Fruit fly (Drosophila melanogaster) whole organism, embryonic: Measurements from ENCODE around the gene CG6693.

Experiments used
- Atf3 ChIP-seq: fragments of 200-800 bp; sonication (Bioruptor generic); optimal IDR thresholded peaks from 3 replicates; lab custom pipeline; 2016; ENCODE audit warnings: missing biosample characterization, missing genetic modification characterization
- Bgb ChIP-seq: fragments of 200-800 bp; sonication (Bioruptor generic); IDR thresholded peaks from 2 replicates; pipeline ENCODE4 v1.3.6; 2022; ENCODE audit warnings: missing biosample characterization, missing genetic modification characterization; ENCODE audit not compliant: partially characterized antibody
- Blimp-1 ChIP-seq: fragments of 200-800 bp; sonication (Bioruptor generic); optimal IDR thresholded peaks from 3 replicates; lab custom pipeline; 2018; ENCODE audit warnings: missing biosample characterization, missing genetic modification characterization, mild to moderate bottlenecking, moderate library complexity, missing genetic modification reagents
- CG11456 ChIP-seq: fragments of 200-800 bp; sonication (Bioruptor generic); IDR thresholded peaks from 3 replicates; pipeline ENCODE4 v1.3.6; 2022; ENCODE audit warnings: missing biosample characterization, missing genetic modification characterization
- CG13624 ChIP-seq: fragments of 200-800 bp; sonication (Bioruptor generic); optimal IDR thresholded peaks from 2 replicates; lab custom pipeline; 2016; ENCODE audit warnings: missing biosample characterization, missing genetic modification characterization
- CG16779 ChIP-seq: fragments of 200-800 bp; sonication (Bioruptor generic); IDR thresholded peaks from 2 replicates; pipeline ENCODE4 v1.3.6; 2022; ENCODE audit warnings: missing biosample characterization, missing genetic modification characterization
- CG17328 ChIP-seq: fragments of 200-800 bp; sonication (Bioruptor generic); IDR thresholded peaks from 2 replicates; pipeline ENCODE4 v1.3.6; 2022; ENCODE audit warnings: missing biosample characterization, missing genetic modification characterization
- CG2120 ChIP-seq: fragments of 200-800 bp; sonication (Bioruptor generic); optimal IDR thresholded peaks from 3 replicates; lab custom pipeline; 2016; ENCODE audit warnings: missing biosample characterization, missing genetic modification characterization
- CG31365 ChIP-seq: fragments of 200-800 bp; sonication (Bioruptor generic); optimal IDR thresholded peaks from 2 replicates; lab custom pipeline; 2018; ENCODE audit warnings: missing biosample characterization, mild to moderate bottlenecking, missing genetic modification characterization
- CG32767 ChIP-seq: fragments of 200-800 bp; sonication (Bioruptor generic); IDR thresholded peaks from 2 replicates; pipeline ENCODE4 v1.3.6; 2022; ENCODE audit warnings: missing biosample characterization, missing genetic modification characterization
- CG42726 ChIP-seq: fragments of 200-800 bp; sonication (Bioruptor generic); IDR thresholded peaks from 2 replicates; pipeline ENCODE4 v1.3.6; 2022; ENCODE audit warnings: missing biosample characterization, missing genetic modification characterization; ENCODE audit not compliant: partially characterized antibody
- CG4360 ChIP-seq: fragments of 200-800 bp; sonication (Bioruptor generic); IDR thresholded peaks from 2 replicates; pipeline ENCODE4 v1.3.6; 2022; ENCODE audit warnings: missing biosample characterization, missing genetic modification characterization
- CG7839 ChIP-seq: fragments of 200-800 bp; sonication (Bioruptor generic); optimal IDR thresholded peaks from 3 replicates; lab custom pipeline; 2018; ENCODE audit warnings: missing biosample characterization, mild to moderate bottlenecking, missing genetic modification characterization, moderate library complexity
- CG8944 ChIP-seq: fragments of 200-800 bp; sonication (Bioruptor generic); optimal IDR thresholded peaks from 3 replicates; lab custom pipeline; 2016; ENCODE audit warnings: missing biosample characterization, missing genetic modification characterization
- CG9932 ChIP-seq: fragments of 200-800 bp; sonication (Bioruptor generic); IDR thresholded peaks from 2 replicates; pipeline ENCODE4 v1.3.6; 2022; ENCODE audit warnings: missing biosample characterization, missing genetic modification characterization
- Dfd ChIP-seq, 2 experiments: fragments of >200 bp; optimal IDR thresholded peaks; 2 replicates each; lab custom pipeline; 2017; ENCODE audit warnings: missing biosample characterization in 2 of 2, missing genetic modification characterization in 2 of 2
- Ets65A ChIP-seq: fragments of 200-800 bp; sonication (Bioruptor generic); peaks from one replicate; lab custom pipeline; 2016; ENCODE audit warnings: missing biosample characterization, missing genetic modification characterization
- HLH3B ChIP-seq: fragments of 200-800 bp; sonication (Bioruptor generic); IDR thresholded peaks from 2 replicates; pipeline ENCODE4 v1.3.6; 2022; ENCODE audit warnings: missing biosample characterization, missing genetic modification characterization
- HmgZ ChIP-seq: fragments of 200-800 bp; sonication (Bioruptor generic); optimal IDR thresholded peaks from 2 replicates; lab custom pipeline; 2018; ENCODE audit warnings: missing biosample characterization, mild to moderate bottlenecking, missing genetic modification characterization
- Hr39 ChIP-seq: fragments of >200 bp; optimal IDR thresholded peaks from 2 replicates; lab custom pipeline; 2017
- Lpt ChIP-seq: fragments of >200 bp; optimal IDR thresholded peaks from 2 replicates; lab custom pipeline; 2018; ENCODE audit warnings: missing biosample characterization, missing genetic modification characterization
- MBD-R2 ChIP-seq: fragments of 200-800 bp; sonication (Bioruptor generic); IDR thresholded peaks from 2 replicates; pipeline ENCODE4 v1.3.6; 2022; ENCODE audit warnings: missing biosample characterization, missing genetic modification characterization
- Max ChIP-seq: fragments of 200-800 bp; sonication (Bioruptor generic); optimal IDR thresholded peaks from 2 replicates; lab custom pipeline; 2016; ENCODE audit warnings: missing biosample characterization, mild to moderate bottlenecking, missing genetic modification characterization
- Med ChIP-seq: fragments of 200-800 bp; sonication (Bioruptor generic); peaks from one replicate; lab custom pipeline; 2016; ENCODE audit warnings: missing biosample characterization, missing genetic modification characterization, mild to moderate bottlenecking, inconsistent platforms, moderate library complexity
- Nf-YA ChIP-seq: fragments of 200-800 bp; sonication (Bioruptor generic); IDR thresholded peaks from 2 replicates; pipeline ENCODE4 v1.3.6; 2022; ENCODE audit warnings: missing biosample characterization, missing genetic modification characterization
- Rfx ChIP-seq: fragments of 200-800 bp; sonication (Bioruptor generic); IDR thresholded peaks from 2 replicates; pipeline ENCODE4 v1.3.6; 2022; ENCODE audit warnings: missing biosample characterization, missing genetic modification characterization
- Spps ChIP-seq: fragments of 200-800 bp; sonication (Bioruptor generic); optimal IDR thresholded peaks from 2 replicates; lab custom pipeline; 2018; ENCODE audit warnings: missing biosample characterization, mild to moderate bottlenecking, missing genetic modification characterization
- Sry-β ChIP-seq: fragments of 200-800 bp; sonication (Bioruptor generic); optimal IDR thresholded peaks from 2 replicates; lab custom pipeline; 2018; ENCODE audit warnings: missing biosample characterization, mild to moderate bottlenecking, missing genetic modification characterization, moderate library complexity
- Stat92E ChIP-seq, 3 experiments: fragments of >200 bp in 2 of 3; fragments of 200-800 bp in 1 of 3; sonication (Bioruptor generic) in 1 of 3; optimal IDR thresholded peaks; 2 replicates each; lab custom pipeline; 2017 to 2019; ENCODE audit warnings: missing biosample characterization in 3 of 3, missing genetic modification characterization in 3 of 3, mild to moderate bottlenecking in 1 of 3, moderate library complexity in 1 of 3
- amos ChIP-seq: fragments of 200-800 bp; sonication (Bioruptor generic); IDR thresholded peaks from 2 replicates; pipeline ENCODE4 v1.3.6; 2022; ENCODE audit warnings: missing biosample characterization, missing genetic modification characterization; ENCODE audit not compliant: partially characterized antibody
- chinmo ChIP-seq: fragments of 200-800 bp; sonication (Bioruptor generic); IDR thresholded peaks from 4 replicates; pipeline ENCODE4 v1.3.6; 2022; ENCODE audit warnings: missing biosample characterization, missing genetic modification characterization; ENCODE audit not compliant: partially characterized antibody
- chm ChIP-seq: fragments of 200-800 bp; sonication (Bioruptor generic); IDR thresholded peaks from 2 replicates; pipeline ENCODE4 v1.3.6; 2022; ENCODE audit warnings: missing biosample characterization, missing genetic modification characterization
- dm ChIP-seq: fragments of 200-800 bp; sonication (Bioruptor generic); optimal IDR thresholded peaks from 3 replicates; lab custom pipeline; 2016; ENCODE audit warnings: missing biosample characterization, missing genetic modification characterization
- fd102C ChIP-seq: fragments of 200-800 bp; sonication (Bioruptor generic); optimal IDR thresholded peaks from 2 replicates; lab custom pipeline; 2018; ENCODE audit warnings: missing biosample characterization, mild to moderate bottlenecking, missing genetic modification characterization, moderate library complexity
- gce ChIP-seq: fragments of 200-800 bp; sonication (Bioruptor generic); IDR thresholded peaks from 3 replicates; pipeline ENCODE4 v1.3.6; 2022; ENCODE audit warnings: missing biosample characterization, missing genetic modification characterization
- h ChIP-seq: fragments of >200 bp; optimal IDR thresholded peaks from 2 replicates; lab custom pipeline; 2017
- ind ChIP-seq: fragments of 200-800 bp; sonication (Bioruptor generic); optimal IDR thresholded peaks from 3 replicates; lab custom pipeline; 2016; ENCODE audit warnings: missing biosample characterization, missing genetic modification characterization
- kni ChIP-seq: fragments of 200-800 bp; sonication (Bioruptor generic); optimal IDR thresholded peaks from 3 replicates; lab custom pipeline; 2017; ENCODE audit warnings: mild to moderate bottlenecking, missing biosample characterization, missing genetic modification reagents, missing genetic modification characterization
- knrl ChIP-seq: fragments of 200-800 bp; sonication (Bioruptor generic); IDR thresholded peaks from 3 replicates; pipeline ENCODE4 v1.3.6; 2022; ENCODE audit warnings: missing biosample characterization, missing genetic modification characterization; ENCODE audit not compliant: partially characterized antibody
- mirr ChIP-seq: fragments of 200-800 bp; sonication (Bioruptor generic); optimal IDR thresholded peaks from 3 replicates; lab custom pipeline; 2018; ENCODE audit warnings: missing biosample characterization, mild to moderate bottlenecking, missing genetic modification characterization
- oc ChIP-seq: fragments of 200-800 bp; sonication (Bioruptor generic); optimal IDR thresholded peaks from 2 replicates; lab custom pipeline; 2018; ENCODE audit warnings: missing biosample characterization, mild to moderate bottlenecking, missing genetic modification characterization, moderate library complexity
- onecut ChIP-seq: fragments of 200-800 bp; sonication (Bioruptor generic); IDR thresholded peaks from 2 replicates; pipeline ENCODE4 v1.3.6; 2022; ENCODE audit warnings: missing biosample characterization, missing genetic modification characterization
- phol ChIP-seq: fragments of 200-800 bp; sonication (Bioruptor generic); optimal IDR thresholded peaks from 3 replicates; lab custom pipeline; 2018; ENCODE audit warnings: missing biosample characterization, mild to moderate bottlenecking, missing genetic modification characterization, moderate library complexity
- sens-2 ChIP-seq: fragments of 200-800 bp; sonication (Bioruptor generic); IDR thresholded peaks from 2 replicates; pipeline ENCODE4 v1.3.6; 2022; ENCODE audit warnings: missing biosample characterization, missing genetic modification characterization
- sisA ChIP-seq: fragments of 200-800 bp; sonication (Bioruptor generic); IDR thresholded peaks from 2 replicates; pipeline ENCODE4 v1.3.6; 2022; ENCODE audit warnings: missing biosample characterization, missing genetic modification characterization
- sob ChIP-seq: fragments of 200-800 bp; sonication (Bioruptor generic); IDR thresholded peaks from 2 replicates; pipeline ENCODE4 v1.3.6; 2022; ENCODE audit warnings: missing biosample characterization, missing genetic modification characterization
- sug ChIP-seq: fragments of 200-800 bp; optimal IDR thresholded peaks from 2 replicates; lab custom pipeline; 2019; ENCODE audit warnings: missing biosample characterization, mild to moderate bottlenecking, missing genetic modification characterization, moderate library complexity
- tio ChIP-seq: fragments of 200-800 bp; sonication (Bioruptor generic); optimal IDR thresholded peaks from 2 replicates; lab custom pipeline; 2017; ENCODE audit warnings: missing biosample characterization, missing genetic modification characterization, inconsistent platforms
- twi ChIP-seq: fragments of 200-800 bp; optimal IDR thresholded peaks from 2 replicates; lab custom pipeline; 2019; ENCODE audit warnings: missing biosample characterization, mild to moderate bottlenecking, missing genetic modification characterization, moderate library complexity

CG6693 gene

DNA sequence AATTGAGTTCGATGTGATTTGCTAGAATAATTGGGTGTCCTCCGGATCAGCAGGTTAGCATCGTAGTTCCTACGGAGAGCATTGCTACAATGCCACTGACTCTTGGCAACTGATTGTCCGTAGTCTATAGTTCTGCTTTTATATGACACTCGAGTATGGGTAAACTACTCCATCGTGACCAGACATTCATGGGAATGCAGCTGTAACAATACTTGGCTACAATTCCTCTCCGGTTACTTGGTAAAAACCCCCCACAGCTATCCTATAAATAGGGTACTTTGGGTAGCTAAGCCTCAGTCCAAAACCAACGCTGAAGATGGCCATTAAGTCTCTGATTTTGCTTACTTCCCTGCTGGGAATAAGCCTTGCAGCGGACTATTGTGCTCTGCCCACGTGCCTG lies 3.8 kb upstream of the CG6693 start, which contains the start of gene scpr-C:
Gene scpr-C (plus strand): TSS at position 301 of the 400 bp plus-strand sequence.
- TF ChIP-seq CG13624 (GFP tag; lab: Kevin White, UChicago) (no peak), CG16779 (0 out of 2 replicates have a peak, but pooled peaks have one; percentile 13), chm (GFP tag; lab: Robert Waterston, UW) (peak; percentile 41; the same call in 1 of the 2 replicates), CG42726 (GFP tag; lab: Robert Waterston, UW) (0 out of 2 replicates have a peak, but pooled peaks have one; percentile 17), sob (peak; percentile 14; the same call in 1 of the 2 replicates), Med (peak; percentile 76)

DNA sequence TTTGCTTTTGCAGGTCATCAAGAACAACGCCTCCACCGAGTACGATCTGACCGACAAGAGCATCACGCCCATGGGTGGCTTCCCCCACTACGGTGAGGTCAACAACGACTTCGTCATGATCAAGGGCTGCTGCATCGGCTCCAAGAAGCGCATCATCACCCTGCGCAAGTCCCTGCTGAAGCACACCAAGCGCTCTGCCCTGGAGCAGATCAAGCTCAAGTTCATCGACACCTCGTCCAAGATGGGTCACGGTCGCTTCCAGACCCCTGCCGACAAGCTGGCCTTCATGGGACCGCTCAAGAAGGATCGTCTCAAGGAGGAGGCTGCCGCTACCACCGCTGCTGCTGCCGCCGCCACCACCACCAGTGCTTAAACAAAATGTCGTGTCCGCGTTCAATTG lies 3.0 kb upstream of the CG6693 start:
- peak; percentile 91 for TF ChIP-seq Ets65A (GFP tag; lab: Kevin White, UChicago)
- 0 out of 2 replicates have a peak, but pooled peaks have one; percentile 35 for TF ChIP-seq Bgb
- no peak for TF ChIP-seq tio (GFP tag; lab: Kevin White, UChicago)
- TF ChIP-seq Lpt (GFP tag; lab: Kevin White, UChicago), result no peak
- peak; percentile 59 for TF ChIP-seq Med
- TF ChIP-seq Sry-β (GFP tag; lab: Kevin White, UChicago), result no peak
- no peak for TF ChIP-seq CG11456 (GFP tag; lab: Robert Waterston, UW)
- TF ChIP-seq HmgZ (tag; lab: Kevin White, UChicago), result no peak
- TF ChIP-seq ind (GFP tag; lab: Kevin White, UChicago), result no peak
- TF ChIP-seq CG2120 (GFP tag; lab: Kevin White, UChicago), result no peak
- TF ChIP-seq gce, result no peak
- no peak for TF ChIP-seq CG7839 (tag; lab: Kevin White, UChicago)
- no peak for TF ChIP-seq kni (GFP tag; lab: Kevin White, UChicago)
- TF ChIP-seq HLH3B (GFP tag; lab: Robert Waterston, UW), result no peak
- TF ChIP-seq Max (GFP tag; lab: Kevin White, UChicago), result no peak

DNA sequence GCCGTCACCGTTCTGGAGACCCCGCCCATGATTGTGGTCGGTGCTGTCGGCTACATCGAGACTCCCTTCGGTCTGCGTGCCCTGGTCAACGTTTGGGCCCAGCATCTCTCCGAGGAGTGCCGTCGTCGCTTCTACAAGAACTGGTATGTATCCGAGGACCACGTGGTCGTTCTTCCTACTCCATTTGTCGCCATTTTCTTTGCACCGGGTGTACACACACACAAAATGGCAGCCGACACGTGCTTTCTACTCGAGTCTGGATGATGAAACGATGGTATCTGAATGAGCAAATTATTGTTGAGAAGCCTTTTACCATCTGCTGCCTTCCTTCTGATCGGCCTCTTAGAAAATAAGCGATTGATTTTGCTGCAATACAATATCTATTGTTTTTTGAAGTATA lies 1.1 kb upstream of the CG6693 start:
- TF ChIP-seq MBD-R2 (GFP tag; lab: Robert Waterston, UW), result no peak
- TF ChIP-seq chinmo, result no peak
- TF ChIP-seq amos (GFP tag; lab: Robert Waterston, UW), result no peak
- TF ChIP-seq dm, result peak; percentile 50
- TF ChIP-seq CG4360 (GFP tag; lab: Robert Waterston, UW), result peak; percentile 12; the same call in 1 of the 2 replicates
- TF ChIP-seq sisA (GFP tag; lab: Robert Waterston, UW), result no peak
- TF ChIP-seq phol (tag; lab: Kevin White, UChicago), result peak; percentile 92
- TF ChIP-seq Bgb, result no peak
- TF ChIP-seq onecut (GFP tag; lab: Robert Waterston, UW), result no peak
- no peak for TF ChIP-seq mirr
- TF ChIP-seq Stat92E (GFP tag; optimal IDR thresholded peaks at IDR 0.05; lab: Kevin White, UChicago), result no peak
- TF ChIP-seq CG8944 (GFP tag; lab: Kevin White, UChicago), result no peak
- no peak for TF ChIP-seq sens-2 (GFP tag; lab: Robert Waterston, UW)
- peak; percentile 17 for TF ChIP-seq twi (tag; lab: Kevin White, UChicago)
- TF ChIP-seq ind (GFP tag; lab: Kevin White, UChicago), result no peak
- peak; percentile 56; the same call in 1 of the 2 replicates for TF ChIP-seq CG32767 (GFP tag; lab: Robert Waterston, UW)
- TF ChIP-seq Blimp-1, result no peak
- no peak for TF ChIP-seq Spps (tag; lab: Kevin White, UChicago)
- no peak for TF ChIP-seq CG31365 (tag; lab: Kevin White, UChicago)
- no peak for TF ChIP-seq oc (tag; lab: Kevin White, UChicago)
- no peak for TF ChIP-seq CG7839 (tag; lab: Kevin White, UChicago)
- no peak for TF ChIP-seq CG17328 (GFP tag; lab: Robert Waterston, UW)
- TF ChIP-seq Rfx (GFP tag; lab: Robert Waterston, UW), result no peak
- TF ChIP-seq Nf-YA (GFP tag; lab: Robert Waterston, UW), result no peak
- TF ChIP-seq h (lab: Kevin White, UChicago), result no peak
- TF ChIP-seq Dfd (GFP tag; optimal IDR thresholded peaks at IDR 0.05; lab: Kevin White, UChicago), result no peak
- no peak for TF ChIP-seq fd102C
- no peak for TF ChIP-seq Atf3 (GFP tag; lab: Kevin White, UChicago)
- TF ChIP-seq knrl, result no peak
- no peak for TF ChIP-seq Hr39 (lab: Kevin White, UChicago)
- no peak for TF ChIP-seq sug (tag; lab: Kevin White, UChicago)
- TF ChIP-seq CG9932 (GFP tag; lab: Robert Waterston, UW), result no peak
